Worm (Caenorhabditis elegans) whole organism, mixed stage, embryonic: ENCODE measurements around the gene nlp-43.

Source experiments
- blmp-1 ChIP-seq: fragments of 150-350 bp; optimal IDR thresholded peaks from 2 replicates; lab custom pipeline; 2014; ENCODE audit warnings: missing biosample characterization, missing genetic modification characterization
- ceh-43 ChIP-seq: fragments of 200-800 bp; sonication (Bioruptor generic); optimal IDR thresholded peaks from 2 replicates; lab custom pipeline; 2018; ENCODE audit warnings: mild to moderate bottlenecking, missing genetic modification characterization, moderate library complexity, missing compliant biosample characterization
- ces-1 ChIP-seq: fragments of 150-350 bp; optimal IDR thresholded peaks from 2 replicates; lab custom pipeline; 2014; ENCODE audit warnings: missing biosample characterization, missing genetic modification reagents, missing genetic modification characterization
- mep-1 ChIP-seq: fragments of 150-350 bp; optimal IDR thresholded peaks from 2 replicates; lab custom pipeline; 2017; ENCODE audit warnings: missing biosample characterization, missing genetic modification reagents, missing genetic modification characterization, inconsistent platforms
- snpc-4 ChIP-seq: fragments of 150-350 bp; optimal IDR thresholded peaks from 2 replicates; lab custom pipeline; 2014; ENCODE audit warnings: missing biosample characterization, missing genetic modification characterization
- unc-62 ChIP-seq: fragments of 150-350 bp; optimal IDR thresholded peaks from 2 replicates; lab custom pipeline; 2014; ENCODE audit warnings: missing biosample characterization, missing genetic modification reagents, missing genetic modification characterization

DNA sequence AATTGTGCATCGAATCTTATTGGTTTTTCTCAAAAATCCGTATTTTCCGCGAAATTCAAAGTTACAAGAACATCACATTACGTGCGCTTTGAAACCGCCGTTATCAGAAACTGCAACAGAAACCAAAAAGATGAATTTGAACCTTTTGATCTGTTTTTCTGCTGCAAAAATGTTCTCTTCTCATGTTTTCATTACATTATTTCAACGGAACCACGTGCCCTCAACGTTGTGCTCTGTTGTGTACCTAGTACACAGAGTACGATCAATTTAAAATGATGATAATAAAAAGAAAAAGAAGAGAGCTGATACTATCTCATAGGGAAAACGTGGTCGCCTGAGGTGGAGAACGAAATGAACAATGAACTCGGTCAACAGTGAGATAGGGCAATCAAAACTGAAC lies 35.9 kb downstream of the nlp-43 start:
- TF ChIP-seq mep-1 (tag; lab: Kevin White, UChicago) = no peak
- no peak for TF ChIP-seq snpc-4 (tag; lab: Kevin White, UChicago)
- no peak for TF ChIP-seq unc-62 (GFP tag; lab: Kevin White, UChicago)
- no peak for TF ChIP-seq blmp-1 (tag; lab: Kevin White, UChicago)
- TF ChIP-seq ces-1 = no peak
- no peak for TF ChIP-seq ceh-43 (GFP tag; lab: Kevin White, UChicago)
